Fruit fly (Drosophila melanogaster) whole organism, embryonic: Measurements from ENCODE around the gene RpS17.

Experiments used
- Aef1 ChIP-seq: fragments of 200-800 bp; sonication (Bioruptor generic); IDR thresholded peaks from 3 replicates; pipeline ENCODE4 v1.3.6; 2022; ENCODE audit warnings: missing biosample characterization, missing genetic modification characterization
- Atf-2 ChIP-seq: fragments of 200-800 bp; sonication (Bioruptor generic); optimal IDR thresholded peaks from 2 replicates; lab custom pipeline; 2016; ENCODE audit warnings: missing biosample characterization, missing genetic modification characterization
- CG10366 ChIP-seq: fragments of 200-800 bp; sonication (Bioruptor generic); IDR thresholded peaks from 2 replicates; pipeline ENCODE4 v1.3.6; 2022; ENCODE audit warnings: missing biosample characterization, missing genetic modification characterization
- CG10543 ChIP-seq: fragments of 200-800 bp; sonication (Bioruptor generic); optimal IDR thresholded peaks from 3 replicates; lab custom pipeline; 2017; ENCODE audit warnings: missing biosample characterization, mild to moderate bottlenecking, missing genetic modification characterization, moderate library complexity
- CG10654 ChIP-seq: fragments of 200-800 bp; sonication (Bioruptor generic); optimal IDR thresholded peaks from 2 replicates; lab custom pipeline; 2016; ENCODE audit warnings: missing biosample characterization, missing genetic modification characterization
- CG11398 ChIP-seq: fragments of 200-800 bp; sonication (Bioruptor generic); optimal IDR thresholded peaks from 2 replicates; lab custom pipeline; 2016; ENCODE audit warnings: missing biosample characterization, missing genetic modification characterization
- CG11695 ChIP-seq: fragments of 200-800 bp; sonication (Bioruptor generic); IDR thresholded peaks from 3 replicates; pipeline ENCODE4 v1.3.6; 2022; ENCODE audit warnings: missing biosample characterization, missing genetic modification characterization
- CG12219 ChIP-seq: fragments of 200-800 bp; sonication (Bioruptor generic); optimal IDR thresholded peaks from 3 replicates; lab custom pipeline; 2018; ENCODE audit warnings: missing biosample characterization, mild to moderate bottlenecking, missing genetic modification characterization
- CG12744 ChIP-seq: fragments of 200-800 bp; sonication (Bioruptor generic); optimal IDR thresholded peaks from 2 replicates; lab custom pipeline; 2016; ENCODE audit warnings: missing biosample characterization, missing genetic modification characterization
- CG14710 ChIP-seq: fragments of 200-800 bp; sonication (Bioruptor generic); optimal IDR thresholded peaks from 3 replicates; lab custom pipeline; 2019; ENCODE audit warnings: missing biosample characterization, mild to moderate bottlenecking, missing genetic modification characterization, moderate library complexity
- CG17912 ChIP-seq: fragments of 200-800 bp; sonication (Bioruptor generic); optimal IDR thresholded peaks from 2 replicates; lab custom pipeline; 2018; ENCODE audit warnings: missing biosample characterization, mild to moderate bottlenecking, missing genetic modification characterization
- CG18262 ChIP-seq: fragments of 200-800 bp; optimal IDR thresholded peaks from 3 replicates; lab custom pipeline; 2019; ENCODE audit warnings: missing biosample characterization, mild to moderate bottlenecking, missing genetic modification characterization, moderate library complexity
- CG1832 ChIP-seq: fragments of 200-800 bp; sonication (Bioruptor generic); optimal IDR thresholded peaks from 2 replicates; lab custom pipeline; 2017; ENCODE audit warnings: missing biosample characterization, mild to moderate bottlenecking, missing genetic modification characterization, inconsistent platforms
- CG2202 ChIP-seq: fragments of 200-800 bp; sonication (Bioruptor generic); optimal IDR thresholded peaks from 2 replicates; lab custom pipeline; 2018; ENCODE audit warnings: missing biosample characterization, mild to moderate bottlenecking, missing genetic modification characterization
- CG2678 ChIP-seq: fragments of 200-800 bp; sonication (Bioruptor generic); optimal IDR thresholded peaks from 3 replicates; lab custom pipeline; 2019; ENCODE audit warnings: missing biosample characterization, mild to moderate bottlenecking, missing genetic modification characterization, moderate library complexity
- CG3163 ChIP-seq: fragments of 200-800 bp; sonication (Bioruptor generic); optimal IDR thresholded peaks from 3 replicates; lab custom pipeline; 2016; ENCODE audit warnings: missing biosample characterization, missing genetic modification characterization
- CG32532 ChIP-seq: fragments of 200-800 bp; sonication (Bioruptor generic); IDR thresholded peaks from 2 replicates; pipeline ENCODE4 v1.3.6; 2022; ENCODE audit warnings: missing biosample characterization, missing genetic modification characterization
- CG6854 ChIP-seq: fragments of 200-800 bp; sonication (Bioruptor generic); optimal IDR thresholded peaks from 3 replicates; lab custom pipeline; 2017; ENCODE audit warnings: missing biosample characterization, mild to moderate bottlenecking, missing genetic modification characterization
- CG8388 ChIP-seq: fragments of 200-800 bp; sonication (Bioruptor generic); optimal IDR thresholded peaks from 2 replicates; lab custom pipeline; 2019; ENCODE audit warnings: missing biosample characterization, mild to moderate bottlenecking, missing genetic modification characterization, moderate library complexity
- CG9797 ChIP-seq: fragments of 200-800 bp; sonication (Bioruptor generic); optimal IDR thresholded peaks from 3 replicates; lab custom pipeline; 2018; ENCODE audit warnings: missing biosample characterization, mild to moderate bottlenecking, missing genetic modification characterization
- Drgx ChIP-seq: fragments of 200-800 bp; sonication (Bioruptor generic); IDR thresholded peaks from 2 replicates; pipeline ENCODE4 v1.3.6; 2022; ENCODE audit warnings: missing biosample characterization, missing genetic modification characterization
- Elba2 ChIP-seq: fragments of 200-800 bp; sonication (Bioruptor generic); optimal IDR thresholded peaks from 3 replicates; lab custom pipeline; 2016; ENCODE audit warnings: missing biosample characterization, missing genetic modification characterization
- Gsc ChIP-seq: fragments of 200-800 bp; sonication (Bioruptor generic); IDR thresholded peaks from 2 replicates; pipeline ENCODE4 v1.3.6; 2022; ENCODE audit warnings: missing biosample characterization, missing genetic modification characterization
- HLH54F ChIP-seq: fragments of 200-800 bp; sonication (Bioruptor generic); optimal IDR thresholded peaks from 3 replicates; lab custom pipeline; 2016; ENCODE audit warnings: missing biosample characterization, missing genetic modification characterization
- HLHmδ ChIP-seq: fragments of 200-800 bp; sonication (Bioruptor generic); optimal IDR thresholded peaks from 2 replicates; lab custom pipeline; 2018; ENCODE audit warnings: missing biosample characterization, mild to moderate bottlenecking, missing genetic modification characterization, moderate library complexity
- Hsf ChIP-seq: fragments of 200-800 bp; sonication (Bioruptor generic); optimal IDR thresholded peaks from 3 replicates; lab custom pipeline; 2016; ENCODE audit warnings: missing biosample characterization, missing genetic modification characterization
- Jarid2 ChIP-seq: fragments of 200-800 bp; sonication (Bioruptor generic); optimal IDR thresholded peaks from 3 replicates; lab custom pipeline; 2017; ENCODE audit warnings: mild to moderate bottlenecking, missing biosample characterization, missing genetic modification reagents, missing genetic modification characterization
- Kr ChIP-seq: fragments of 200-800 bp; sonication (Bioruptor generic); optimal IDR thresholded peaks from 2 replicates; lab custom pipeline; 2017; ENCODE audit warnings: missing biosample characterization, mild to moderate bottlenecking, missing genetic modification characterization
- Mrtf ChIP-seq: fragments of 200-800 bp; sonication (Bioruptor generic); IDR thresholded peaks from 3 replicates; pipeline ENCODE4 v1.3.6; 2022; ENCODE audit warnings: missing biosample characterization, missing genetic modification characterization
- NC2β ChIP-seq: fragments of 200-800 bp; sonication (Bioruptor generic); optimal IDR thresholded peaks from 2 replicates; lab custom pipeline; 2016; ENCODE audit warnings: missing biosample characterization, missing genetic modification characterization
- Taf1 ChIP-seq: fragments of 200-800 bp; sonication (Bioruptor generic); IDR thresholded peaks from 2 replicates; pipeline ENCODE4 v1.3.6; 2022; ENCODE audit warnings: missing biosample characterization, missing genetic modification characterization
- Trl ChIP-seq, 3 experiments: fragments of >200 bp in 2 of 3; fragments of 200-800 bp in 1 of 3; sonication (Bioruptor generic) in 1 of 3; optimal IDR thresholded peaks; 2 replicates in 1 of 3; 3 replicates in 2 of 3; lab custom pipeline; 2016 to 2017; ENCODE audit warnings: missing biosample characterization in 1 of 3, missing genetic modification characterization in 1 of 3
- br ChIP-seq: fragments of >200 bp; optimal IDR thresholded peaks from 2 replicates; lab custom pipeline; 2017
- ems ChIP-seq: fragments of 200-800 bp; sonication (Bioruptor generic); optimal IDR thresholded peaks from 3 replicates; lab custom pipeline; 2016; ENCODE audit warnings: missing biosample characterization, missing genetic modification characterization
- gcm2 ChIP-seq: fragments of 200-800 bp; sonication (Bioruptor generic); optimal IDR thresholded peaks from 2 replicates; lab custom pipeline; 2016; ENCODE audit warnings: missing biosample characterization, missing genetic modification characterization
- h ChIP-seq: fragments of >200 bp; optimal IDR thresholded peaks from 2 replicates; lab custom pipeline; 2017
- insv ChIP-seq, 2 experiments: fragments of 200-800 bp; sonication (Bioruptor generic); optimal IDR thresholded peaks; 3 replicates each; lab custom pipeline; 2016 to 2018; ENCODE audit warnings: missing biosample characterization in 2 of 2, missing genetic modification characterization in 2 of 2
- pan ChIP-seq, 4 experiments: fragments of >200 bp in 3 of 4; fragments of 200-800 bp in 1 of 4; sonication (Bioruptor generic) in 1 of 4; optimal IDR thresholded peaks in 3 of 4; IDR thresholded peaks in 1 of 4; 2 replicates each; pipeline versions ENCODE4 v1.3.6 to Lab custom; 2017 to 2022; ENCODE audit warnings: missing biosample characterization in 2 of 4, missing genetic modification characterization in 2 of 4, mixed read lengths in 1 of 4
- peb ChIP-seq: fragments of 200-800 bp; sonication (Bioruptor generic); IDR thresholded peaks from 2 replicates; pipeline ENCODE4 v1.3.6; 2022; ENCODE audit warnings: missing biosample characterization, missing genetic modification characterization
- prd ChIP-seq, 3 experiments: fragments of >200 bp in 2 of 3; fragments of 200-800 bp in 1 of 3; sonication (Bioruptor generic) in 1 of 3; optimal IDR thresholded peaks in 2 of 3; IDR thresholded peaks in 1 of 3; 2 replicates in 2 of 3; 3 replicates in 1 of 3; pipeline versions ENCODE4 v1.3.6 to Lab custom; 2017 to 2022; ENCODE audit warnings: missing biosample characterization in 1 of 3, missing genetic modification characterization in 1 of 3
- pum ChIP-seq: fragments of 200-800 bp; sonication (Bioruptor generic); optimal IDR thresholded peaks from 2 replicates; lab custom pipeline; 2016; ENCODE audit warnings: missing biosample characterization, missing genetic modification characterization
- rib ChIP-seq: fragments of 200-800 bp; sonication (Bioruptor generic); IDR thresholded peaks from 2 replicates; pipeline ENCODE4 v1.3.6; 2022; ENCODE audit warnings: missing biosample characterization, missing genetic modification characterization
- ro ChIP-seq: fragments of 200-800 bp; sonication (Bioruptor generic); IDR thresholded peaks from 2 replicates; pipeline ENCODE4 v1.3.6; 2022; ENCODE audit warnings: missing biosample characterization, missing genetic modification characterization
- schlank ChIP-seq: fragments of 200-800 bp; sonication (Bioruptor generic); optimal IDR thresholded peaks from 2 replicates; lab custom pipeline; 2018; ENCODE audit warnings: missing biosample characterization, mild to moderate bottlenecking, missing genetic modification characterization
- sima ChIP-seq: fragments of 200-800 bp; sonication (Bioruptor generic); optimal IDR thresholded peaks from 2 replicates; lab custom pipeline; 2016; ENCODE audit warnings: missing biosample characterization, missing genetic modification characterization
- so ChIP-seq: fragments of 200-800 bp; sonication (Bioruptor generic); IDR thresholded peaks from 3 replicates; pipeline ENCODE4 v1.3.6; 2022; ENCODE audit warnings: missing biosample characterization, missing genetic modification characterization
- sr ChIP-seq: fragments of 200-800 bp; sonication (Bioruptor generic); IDR thresholded peaks from 3 replicates; pipeline ENCODE4 v1.3.6; 2022; ENCODE audit warnings: missing biosample characterization, missing genetic modification characterization
- sug ChIP-seq: fragments of 200-800 bp; optimal IDR thresholded peaks from 2 replicates; lab custom pipeline; 2019; ENCODE audit warnings: missing biosample characterization, mild to moderate bottlenecking, missing genetic modification characterization, moderate library complexity
- trem ChIP-seq: fragments of 200-800 bp; optimal IDR thresholded peaks from 3 replicates; lab custom pipeline; 2019; ENCODE audit warnings: missing biosample characterization, mild to moderate bottlenecking, missing genetic modification characterization, moderate library complexity
- z ChIP-seq: fragments of 200-800 bp; sonication (Bioruptor generic); IDR thresholded peaks from 3 replicates; pipeline ENCODE4 v1.3.6; 2022; ENCODE audit warnings: missing biosample characterization, missing genetic modification characterization
- zen2 ChIP-seq: fragments of 200-800 bp; sonication (Bioruptor generic); IDR thresholded peaks from 3 replicates; pipeline ENCODE4 v1.3.6; 2022; ENCODE audit warnings: missing biosample characterization, missing genetic modification characterization; ENCODE audit not compliant: partially characterized antibody

Gene RpS17

dm6 chr3L:9397156-9397555 is 32.5 kb downstream of the RpS17 start (continued):
- TF ChIP-seq schlank (peak; percentile 89), Atf-2 (GFP tag; lab: Kevin White, UChicago) (no peak), sima (GFP tag; lab: Kevin White, UChicago) (no peak), CG10366 (GFP tag; lab: Robert Waterston, UW) (no peak), pum (GFP tag; lab: Kevin White, UChicago) (no peak), CG12219 (peak; percentile 30), sug (peak; percentile 68), CG3163 (no peak), Mrtf (GFP tag; lab: Robert Waterston, UW) (no peak), HLHmδ (GFP tag; lab: Kevin White, UChicago) (peak; percentile 71), Drgx (GFP tag; lab: Robert Waterston, UW) (peak; percentile 44), so (GFP tag; lab: Robert Waterston, UW) (peak; percentile 55; the same call in 2 of the 3 replicates), Kr (GFP tag; lab: Kevin White, UChicago) (peak; percentile 2), NC2β (peak; percentile 9), CG10543 (GFP tag; lab: Kevin White, UChicago) (peak; percentile 25), pan (optimal IDR thresholded peaks at IDR 0.05; lab: Kevin White, UChicago) (no peak), pan (GFP tag; optimal IDR thresholded peaks at IDR 0.05 in 1 of 2, IDR thresholded peaks at IDR 0.05 in 1 of 2) (peak in 1 of 2 experiments; percentile 36), Gsc (no peak), Hsf (GFP tag; lab: Kevin White, UChicago) (no peak), HLH54F (GFP tag; lab: Kevin White, UChicago) (peak; percentile 10), CG9797 (GFP tag; lab: Kevin White, UChicago) (peak; percentile 1), CG8388 (GFP tag; lab: Kevin White, UChicago) (peak; percentile 70), CG18262 (tag; lab: Kevin White, UChicago) (peak; percentile 46), rib (peak; percentile 33; the same call in 1 of the 2 replicates), CG2678 (tag; lab: Kevin White, UChicago) (peak; percentile 87), Taf1 (GFP tag; lab: Robert Waterston, UW) (no peak), CG2202 (tag; lab: Kevin White, UChicago) (peak; percentile 48), gcm2 (GFP tag; lab: Kevin White, UChicago) (no peak), ems (GFP tag; lab: Kevin White, UChicago) (peak; percentile 38), prd (optimal IDR thresholded peaks at IDR 0.05; lab: Kevin White, UChicago) (no peak), prd (GFP tag; IDR thresholded peaks at IDR 0.05; lab: Robert Waterston, UW) (no peak), trem (tag; lab: Kevin White, UChicago) (peak; percentile 13), z (0 out of 3 replicates have a peak, but pooled peaks have one; percentile 53), Trl (optimal IDR thresholded peaks at IDR 0.05; lab: Kevin White, UChicago) (no peak), Trl (GFP tag; optimal IDR thresholded peaks at IDR 0.05; lab: Kevin White, UChicago) (peak; percentile 70), zen2 (GFP tag; lab: Robert Waterston, UW) (no peak), br (lab: Kevin White, UChicago) (no peak), CG10654 (GFP tag; lab: Kevin White, UChicago) (peak; percentile 71), CG12744 (GFP tag; lab: Kevin White, UChicago) (peak; percentile 20), h (lab: Kevin White, UChicago) (no peak), CG14710 (tag; lab: Kevin White, UChicago) (peak; percentile 51), CG6854 (GFP tag; lab: Kevin White, UChicago) (peak; percentile 82), CG11695 (GFP tag; lab: Robert Waterston, UW) (peak; percentile 59; the same call in 2 of the 3 replicates), Aef1 (no peak), insv (GFP tag; optimal IDR thresholded peaks at IDR 0.05; lab: Kevin White, UChicago) (no peak), Elba2 (GFP tag; lab: Kevin White, UChicago) (no peak), Jarid2 (GFP tag; lab: Kevin White, UChicago) (peak; percentile 50), CG32532 (GFP tag; lab: Robert Waterston, UW) (peak; percentile 30; the same call in 1 of the 2 replicates), CG17912 (GFP tag; lab: Kevin White, UChicago) (peak; percentile 4), CG11398 (peak; percentile 41), CG1832 (GFP tag; lab: Kevin White, UChicago) (no peak), sr (GFP tag; lab: Robert Waterston, UW) (0 out of 3 replicates have a peak, but pooled peaks have one; percentile 47), ro (no peak), peb (GFP tag; lab: Robert Waterston, UW) (no peak)
